Worm (Caenorhabditis elegans): Measurements from ENCODE around the gene ZC21.8.

- no peak for TF ChIP-seq elt-3 (tag; optimal IDR thresholded peaks at IDR 0.05)
- no peak for TF ChIP-seq nhr-129 (tag; optimal IDR thresholded peaks at IDR 0.05)
- no peak for TF ChIP-seq Y55F3AM.14 (GFP tag; optimal IDR thresholded peaks at IDR 0.05)
- TF ChIP-seq lin-39 (tag; optimal IDR thresholded peaks at IDR 0.05) = no peak
- no peak for TF ChIP-seq lsy-2 (tag; optimal IDR thresholded peaks at IDR 0.05)
- TF ChIP-seq ZK546.5 (tag; optimal IDR thresholded peaks at IDR 0.05) = no peak
- no peak for TF ChIP-seq nhr-237 (tag; optimal IDR thresholded peaks at IDR 0.05)
- no peak for TF ChIP-seq F13H6.1 (tag; optimal IDR thresholded peaks at IDR 0.05)
- no peak for TF ChIP-seq ceh-82 (tag; optimal IDR thresholded peaks at IDR 0.05)
- no peak for TF ChIP-seq egl-27 (tag; optimal IDR thresholded peaks at IDR 0.05)
- TF ChIP-seq nhr-77 (tag; optimal IDR thresholded peaks at IDR 0.05) = no peak
- no peak for TF ChIP-seq unc-62 (GFP tag; optimal IDR thresholded peaks at IDR 0.05)
- TF ChIP-seq ztf-11 (tag; optimal IDR thresholded peaks at IDR 0.05) = no peak
- no peak for TF ChIP-seq skn-1 (tag; optimal IDR thresholded peaks at IDR 0.05)
Observed at ce11 chrIII:8509218-8509617, 10.6 kb downstream of the ZC21.8 start.

Measured in whole organism, L2 larva.